Worm (Caenorhabditis elegans) whole organism, late embryonic: ENCODE data around the gene Y51B9A.9.

Experiments used
- ama-1 ChIP-seq: fragments of 150-350 bp; optimal IDR thresholded peaks from 2 replicates; lab custom pipeline; 2014
- ceh-22 ChIP-seq: sonication (generic microtip); optimal IDR thresholded peaks from 2 replicates; lab custom pipeline; 2017; ENCODE audit warnings: missing biosample characterization, missing genetic modification characterization
- elt-2 ChIP-seq: sonication (generic microtip); optimal IDR thresholded peaks from 2 replicates; lab custom pipeline; 2016; ENCODE audit warnings: missing genetic modification reagents, missing genetic modification characterization, missing compliant biosample characterization
- hlh-8 ChIP-seq: sonication (generic microtip); optimal IDR thresholded peaks from 2 replicates; lab custom pipeline; 2016; ENCODE audit warnings: missing genotype, missing genetic modification characterization, missing compliant biosample characterization
- nhr-11 ChIP-seq: fragments of 150-350 bp; optimal IDR thresholded peaks from 2 replicates; lab custom pipeline; 2014; ENCODE audit warnings: missing biosample characterization, missing genetic modification characterization
- pqm-1 ChIP-seq: sonication (generic microtip); optimal IDR thresholded peaks from 2 replicates; lab custom pipeline; 2016; ENCODE audit warnings: missing genetic modification characterization, missing compliant biosample characterization
- pros-1 ChIP-seq: fragments of 150-350 bp; optimal IDR thresholded peaks from 2 replicates; lab custom pipeline; 2014; ENCODE audit warnings: missing biosample characterization, missing genetic modification reagents, missing genetic modification characterization
- unc-3 ChIP-seq, 2 experiments: fragments of 200-800 bp in 1 of 2; sonication (Bioruptor generic) in 1 of 2; sonication (generic microtip) in 1 of 2; conservative IDR thresholded peaks in 1 of 2; optimal IDR thresholded peaks in 1 of 2; 2 replicates each; pipeline versions ENCODE4 v1.3.6 to Lab custom; 2016 to 2022; ENCODE audit warnings: missing compliant biosample characterization in 2 of 2, missing genetic modification characterization in 2 of 2, missing genetic modification reagents in 1 of 2

- no peak for TF ChIP-seq pros-1 (tag; lab: Kevin White, UChicago)
- TF ChIP-seq unc-3 (GFP tag; conservative IDR thresholded peaks at IDR 0.05; lab: Robert Waterston, UW), result no peak
- no peak for TF ChIP-seq unc-3 (tag; optimal IDR thresholded peaks at IDR 0.05; lab: Kevin White, UChicago)
- no peak for TF ChIP-seq ama-1 (lab: Kevin White, UChicago)
- no peak for TF ChIP-seq pqm-1 (tag; lab: Kevin White, UChicago)
- no peak for TF ChIP-seq ceh-22 (tag; lab: Kevin White, UChicago)
- no peak for TF ChIP-seq nhr-11 (tag; lab: Kevin White, UChicago)
- TF ChIP-seq hlh-8, result no peak
- no peak for TF ChIP-seq elt-2 (tag; lab: Kevin White, UChicago)
Observed at ce11 chrII:9403087-9403486, 5.7 kb upstream of the Y51B9A.9 start, which contains the start of gene Y51B9A.6.
